Worm (Caenorhabditis elegans) whole organism, L3 larva: ENCODE data around the gene srw-77.

ENCODE experiments used
- fkh-10 ChIP-seq: sonication (generic microtip); optimal IDR thresholded peaks from 2 replicates; lab custom pipeline; 2017; ENCODE audit warnings: missing biosample characterization, missing genetic modification reagents, missing genetic modification characterization
- fos-1 ChIP-seq: fragments of 150-350 bp; optimal IDR thresholded peaks from 2 replicates; lab custom pipeline; 2014; ENCODE audit warnings: missing biosample characterization, missing genetic modification characterization

ce11 chrV:16605463-16605862 lies 38.0 kb downstream of the srw-77 start:
- TF ChIP-seq fkh-10 (GFP tag; lab: Kevin White, UChicago) (no peak), fos-1 (tag; lab: Kevin White, UChicago) (no peak)
